Fruit fly (Drosophila melanogaster) Kc167 (cell line): ENCODE results near the gene CG44385.

ENCODE experiments used
- Myc ChIP-seq: fragments of >200 bp; optimal IDR thresholded peaks from 2 replicates; lab custom pipeline; 2017; ENCODE audit warnings: missing external identifiers
- Sin3A ChIP-seq: fragments of >200 bp; optimal IDR thresholded peaks from 2 replicates; lab custom pipeline; 2018; ENCODE audit warnings: missing external identifiers
- h ChIP-seq: fragments of >200 bp; optimal IDR thresholded peaks from 3 replicates; lab custom pipeline; 2018; ENCODE audit warnings: missing external identifiers
- insv ChIP-seq: fragments of >200 bp; optimal IDR thresholded peaks from 3 replicates; lab custom pipeline; 2018; ENCODE audit warnings: missing external identifiers
- psq ChIP-seq: fragments of >200 bp; optimal IDR thresholded peaks from 2 replicates; lab custom pipeline; 2017; ENCODE audit warnings: missing external identifiers
- ttk ChIP-seq: sonication (Bioruptor generic); optimal IDR thresholded peaks from 2 replicates; lab custom pipeline; 2017; ENCODE audit warnings: missing external identifiers

The CG44385 gene

DNA sequence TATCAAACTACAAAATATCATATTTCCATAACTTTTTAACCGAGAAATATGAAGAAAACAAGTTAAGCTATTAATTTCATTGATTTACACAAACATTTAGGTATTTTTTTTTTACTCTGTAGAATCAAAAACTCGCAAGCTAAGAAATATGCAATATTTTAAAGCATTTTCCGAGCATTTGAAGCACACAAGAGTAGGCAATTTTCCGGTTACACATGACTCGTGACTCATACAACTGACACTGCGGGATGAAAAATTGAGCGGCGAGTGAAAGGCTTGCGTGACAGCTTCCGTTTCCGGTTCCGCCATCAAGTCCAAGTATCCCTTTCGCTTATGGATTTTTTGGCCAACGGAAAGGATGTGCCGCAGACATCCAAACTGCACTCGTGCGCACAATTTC lies 44.8 kb downstream of the CG44385 start:
- TF ChIP-seq insv (lab: Kevin White, UChicago) (no peak), psq (lab: Kevin White, UChicago) (no peak), Myc (no peak), ttk (lab: Kevin White, UChicago) (no peak), Sin3A (lab: Kevin White, UChicago) (no peak), h (lab: Kevin White, UChicago) (no peak)

DNA sequence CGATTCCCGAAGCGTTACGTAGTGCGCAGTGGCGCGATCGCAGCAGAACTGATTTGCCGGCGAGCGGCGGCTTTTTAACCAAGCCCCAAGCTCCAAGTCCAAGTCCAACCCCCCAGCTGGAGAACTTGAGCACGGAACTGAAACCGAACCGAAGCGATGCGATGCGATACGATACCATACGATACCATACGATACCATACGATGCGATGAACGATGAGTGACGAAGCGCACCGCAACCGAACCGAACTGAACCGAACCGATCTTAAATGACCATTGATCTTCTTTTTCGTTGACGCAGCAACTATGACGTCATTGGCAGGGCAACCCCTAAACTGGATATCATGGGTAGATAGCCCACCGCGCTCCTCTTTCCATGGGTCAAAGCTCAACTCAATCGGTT lies 46.0 kb downstream of the CG44385 start, which contains the start of gene sev:
Gene sev (minus strand): TSS at position 50 of the 400 bp plus-strand sequence.
- TF ChIP-seq ttk (lab: Kevin White, UChicago) (no peak), psq (lab: Kevin White, UChicago) (no peak), Myc (no peak), Sin3A (lab: Kevin White, UChicago) (no peak), insv (lab: Kevin White, UChicago) (no peak), h (lab: Kevin White, UChicago) (no peak)

DNA sequence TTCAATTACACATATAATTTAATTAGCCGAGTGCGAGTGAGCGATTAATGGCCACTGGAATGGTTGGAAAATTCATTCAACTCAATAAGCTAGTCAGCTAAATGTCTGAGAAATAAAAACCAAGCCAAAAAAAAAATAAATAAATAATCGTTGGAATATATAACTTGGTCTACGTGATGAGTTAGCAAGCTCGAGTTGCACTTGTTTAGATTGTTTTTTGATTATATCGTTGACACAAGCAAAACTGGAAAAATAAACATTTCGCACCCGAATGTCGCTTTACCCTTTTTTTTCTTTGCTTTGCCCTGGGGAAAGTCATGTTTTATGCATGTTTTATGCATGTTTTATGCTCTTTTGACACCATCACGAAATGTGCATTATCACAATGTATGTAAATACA lies 49.2 kb downstream of the CG44385 start:
- no peak for TF ChIP-seq psq (lab: Kevin White, UChicago)
- no peak for TF ChIP-seq Sin3A (lab: Kevin White, UChicago)
- no peak for TF ChIP-seq insv (lab: Kevin White, UChicago)
- TF ChIP-seq h (lab: Kevin White, UChicago), result no peak
- no peak for TF ChIP-seq Myc
- TF ChIP-seq ttk (lab: Kevin White, UChicago), result no peak

DNA sequence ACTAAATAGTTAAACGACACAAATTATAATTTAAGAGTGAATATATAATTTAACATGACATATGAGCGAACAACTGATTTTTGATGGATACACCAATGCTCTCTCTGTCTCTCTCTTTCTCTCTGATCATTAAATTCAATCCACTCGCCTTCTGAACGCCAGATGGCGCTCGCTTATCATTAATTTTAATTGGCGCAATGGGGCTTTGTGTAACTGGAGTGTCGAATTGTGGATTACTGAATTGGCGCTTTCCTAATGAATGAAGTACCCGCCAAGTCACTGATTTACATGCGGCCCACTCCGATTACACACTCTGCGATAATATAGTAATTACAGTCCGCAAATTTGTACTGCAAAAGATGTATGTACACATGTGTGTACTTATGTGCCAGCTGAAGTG lies 50.4 kb downstream of the CG44385 start:
- TF ChIP-seq Myc, result no peak
- TF ChIP-seq h (lab: Kevin White, UChicago), result peak; percentile 86
- TF ChIP-seq psq (lab: Kevin White, UChicago), result no peak
